Worm (Caenorhabditis elegans): ENCODE data around the gene Y43F8C.23.

DNA sequence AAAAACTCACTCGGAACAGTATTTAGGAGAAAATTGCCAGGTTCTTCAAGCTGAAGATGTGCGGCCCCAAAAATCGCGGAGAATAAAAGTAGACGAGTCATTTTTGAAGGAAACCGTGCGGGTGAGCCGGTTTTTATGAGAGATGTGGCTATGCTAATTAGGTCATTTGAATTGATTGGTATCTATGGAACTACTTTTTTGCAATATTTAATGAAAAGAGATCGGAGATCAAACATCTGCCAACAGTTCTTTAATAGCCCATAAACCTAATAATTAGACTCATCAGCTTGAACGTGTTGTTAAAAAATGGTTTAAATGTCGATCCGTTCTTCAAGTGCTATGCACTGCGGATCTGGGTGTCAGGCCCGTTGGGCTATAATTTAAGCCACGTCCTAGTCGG lies 3.9 kb upstream of the Y43F8C.23 start, which contains the start of gene Y43F8C.16:
- TF ChIP-seq snpc-4 (tag; optimal IDR thresholded peaks at IDR 0.05): no peak
- no peak for TF ChIP-seq ceh-28 (tag; optimal IDR thresholded peaks at IDR 0.05)
- no peak for TF ChIP-seq ZK546.5 (tag; optimal IDR thresholded peaks at IDR 0.05)
- no peak for TF ChIP-seq lin-15B (tag; optimal IDR thresholded peaks at IDR 0.05)
- TF ChIP-seq pqm-1 (tag; optimal IDR thresholded peaks at IDR 0.05): no peak
- no peak for TF ChIP-seq ama-1 (optimal IDR thresholded peaks at IDR 0.05)
- TF ChIP-seq aly-2 (tag; optimal IDR thresholded peaks at IDR 0.05): no peak
- TF ChIP-seq nhr-28 (tag; optimal IDR thresholded peaks at IDR 0.05): no peak
- no peak for TF ChIP-seq pha-4 (tag; optimal IDR thresholded peaks at IDR 0.05)
- TF ChIP-seq nhr-12 (tag; optimal IDR thresholded peaks at IDR 0.05): no peak
- TF ChIP-seq nhr-11 (tag; optimal IDR thresholded peaks at IDR 0.05): no peak
- TF ChIP-seq ceh-82 (tag; optimal IDR thresholded peaks at IDR 0.05): no peak
- TF ChIP-seq nfya-1 (tag; optimal IDR thresholded peaks at IDR 0.05; ENCODE audit: insufficient read depth): no peak
- TF ChIP-seq unc-62 (GFP tag; optimal IDR thresholded peaks at IDR 0.05): no peak
